Fruit fly (Drosophila melanogaster) whole organism, wandering third instar larva: Measurements from ENCODE around the gene Fuca.

Experiments used
- CrebA ChIP-seq: fragments of 200-800 bp; sonication (Bioruptor generic); optimal IDR thresholded peaks from 2 replicates; lab custom pipeline; 2016; ENCODE audit warnings: missing biosample characterization, mild to moderate bottlenecking, missing genetic modification characterization, borderline replicate concordance
- Dfd ChIP-seq: fragments of >200 bp; optimal IDR thresholded peaks from 2 replicates; lab custom pipeline; 2017; ENCODE audit warnings: missing biosample characterization, missing genetic modification characterization
- GATAd ChIP-seq: sonication (Bioruptor generic); optimal IDR thresholded peaks from 2 replicates; lab custom pipeline; 2016; ENCODE audit warnings: missing biosample characterization, missing genetic modification characterization
- HLH106 ChIP-seq: fragments of 200-800 bp; optimal IDR thresholded peaks from 3 replicates; lab custom pipeline; 2019; ENCODE audit warnings: missing biosample characterization, mild to moderate bottlenecking, missing genetic modification characterization, moderate library complexity
- Hnf4 ChIP-seq: fragments of 200-800 bp; sonication (Bioruptor generic); optimal IDR thresholded peaks from 2 replicates; lab custom pipeline; 2016; ENCODE audit warnings: missing biosample characterization, mild to moderate bottlenecking, missing genetic modification characterization
- Hr78 ChIP-seq: fragments of >200 bp; optimal IDR thresholded peaks from 2 replicates; lab custom pipeline; 2017; ENCODE audit warnings: missing biosample characterization, missing genetic modification characterization
- Hr83 ChIP-seq: fragments of 200-300 bp; sonication (Bioruptor generic); optimal IDR thresholded peaks from 2 replicates; lab custom pipeline; 2016; ENCODE audit warnings: missing biosample characterization, mild to moderate bottlenecking, missing genetic modification characterization, moderate library complexity; ENCODE audit not compliant: poor library complexity, severe bottlenecking
- Jra ChIP-seq: sonication (Bioruptor generic); optimal IDR thresholded peaks from 2 replicates; lab custom pipeline; 2016; ENCODE audit warnings: missing biosample characterization, missing genetic modification characterization
- Mio ChIP-seq: sonication (Bioruptor generic); optimal IDR thresholded peaks from 2 replicates; lab custom pipeline; 2016; ENCODE audit warnings: missing biosample characterization, missing genetic modification characterization
- Myc ChIP-seq: fragments of >200 bp; optimal IDR thresholded peaks from 2 replicates; lab custom pipeline; 2017
- OdsH ChIP-seq: fragments of 200-800 bp; sonication (Bioruptor generic); optimal IDR thresholded peaks from 2 replicates; lab custom pipeline; 2016; ENCODE audit warnings: missing biosample characterization, mild to moderate bottlenecking, missing genetic modification characterization
- Rel ChIP-seq, 2 experiments: fragments of 200-800 bp; sonication (Bioruptor generic) in 1 of 2; optimal IDR thresholded peaks; 2 replicates in 1 of 2; 3 replicates in 1 of 2; lab custom pipeline; 2016 to 2019; ENCODE audit warnings: mild to moderate bottlenecking in 2 of 2, missing biosample characterization in 2 of 2, missing genetic modification characterization in 2 of 2, moderate library complexity in 1 of 2
- Sp1 ChIP-seq: fragments of 200-800 bp; sonication (Bioruptor generic); optimal IDR thresholded peaks from 3 replicates; lab custom pipeline; 2019; ENCODE audit warnings: missing biosample characterization, mild to moderate bottlenecking, missing genetic modification characterization, moderate library complexity
- br ChIP-seq: fragments of 200-800 bp; sonication (Bioruptor generic); optimal IDR thresholded peaks from 2 replicates; lab custom pipeline; 2016; ENCODE audit warnings: missing biosample characterization, missing genetic modification characterization
- brk ChIP-seq: fragments of 200-800 bp; sonication (Bioruptor generic); optimal IDR thresholded peaks from 2 replicates; lab custom pipeline; 2016; ENCODE audit warnings: missing biosample characterization, mild to moderate bottlenecking, missing genetic modification characterization
- dl ChIP-seq, 2 experiments: fragments of 175-275, 200-275 bp in 1 of 2; fragments of 200-275 bp in 1 of 2; sonication (Bioruptor generic); optimal IDR thresholded peaks; lab custom pipeline; 2018; ENCODE audit warnings: mild to moderate bottlenecking in 2 of 2, missing biosample characterization in 2 of 2, missing genetic modification characterization in 2 of 2, moderate library complexity in 2 of 2; ENCODE audit not compliant: partially characterized antibody in 2 of 2, insufficient read depth in 1 of 2
- dmrt93B ChIP-seq: fragments of 200-800 bp; sonication (Bioruptor generic); optimal IDR thresholded peaks from 2 replicates; lab custom pipeline; 2018; ENCODE audit warnings: missing biosample characterization, mild to moderate bottlenecking, missing genetic modification characterization
- dsf ChIP-seq: sonication (Bioruptor generic); optimal IDR thresholded peaks from 2 replicates; lab custom pipeline; 2016; ENCODE audit warnings: missing biosample characterization, missing genetic modification characterization, borderline replicate concordance
- ey ChIP-seq: fragments of 200-800 bp; sonication (Bioruptor generic); optimal IDR thresholded peaks from 2 replicates; lab custom pipeline; 2016; ENCODE audit warnings: missing biosample characterization, missing genetic modification characterization
- foxo ChIP-seq, 2 experiments: fragments of 200-800 bp; sonication (Bioruptor generic); optimal IDR thresholded peaks; 2 replicates in 1 of 2; 3 replicates in 1 of 2; lab custom pipeline; 2016 to 2017; ENCODE audit warnings: missing biosample characterization in 2 of 2, missing genetic modification characterization in 2 of 2
- fru ChIP-seq: fragments of 200-800 bp; sonication (Bioruptor generic); optimal IDR thresholded peaks from 3 replicates; lab custom pipeline; 2016; ENCODE audit warnings: missing biosample characterization, mild to moderate bottlenecking, missing genetic modification characterization
- h ChIP-seq: fragments of 200-800 bp; sonication (Bioruptor generic); optimal IDR thresholded peaks from 3 replicates; lab custom pipeline; 2016; ENCODE audit warnings: missing biosample characterization, mild to moderate bottlenecking, missing genetic modification characterization
- jim ChIP-seq: fragments of 175-275, 200-325 bp; sonication (Bioruptor generic); optimal IDR thresholded peaks from 2 replicates; lab custom pipeline; 2016; ENCODE audit warnings: missing biosample characterization, mild to moderate bottlenecking, missing genetic modification characterization
- lola ChIP-seq: fragments of >200 bp; optimal IDR thresholded peaks from 2 replicates; lab custom pipeline; 2017; ENCODE audit warnings: missing biosample characterization, missing genetic modification characterization
- pan ChIP-seq: fragments of >200 bp; optimal IDR thresholded peaks from 2 replicates; lab custom pipeline; 2017
- psq ChIP-seq: fragments of 200-800 bp; sonication (Bioruptor generic); optimal IDR thresholded peaks from 3 replicates; lab custom pipeline; 2017; ENCODE audit warnings: missing biosample characterization, mild to moderate bottlenecking, missing genetic modification characterization, moderate library complexity
- rgr ChIP-seq: fragments of 200-800 bp; sonication (Bioruptor generic); optimal IDR thresholded peaks from 3 replicates; lab custom pipeline; 2016; ENCODE audit warnings: missing biosample characterization, mild to moderate bottlenecking, missing genetic modification characterization
- sv ChIP-seq: fragments of 200-800 bp; sonication (Bioruptor generic); optimal IDR thresholded peaks from 3 replicates; lab custom pipeline; 2016; ENCODE audit warnings: missing biosample characterization, missing genetic modification characterization
- tai ChIP-seq: sonication (Bioruptor generic); optimal IDR thresholded peaks from 2 replicates; lab custom pipeline; 2016; ENCODE audit warnings: missing biosample characterization, missing genetic modification characterization
- woc ChIP-seq: sonication (Bioruptor generic); optimal IDR thresholded peaks from 2 replicates; lab custom pipeline; 2016; ENCODE audit warnings: missing biosample characterization, mild to moderate bottlenecking, missing genetic modification characterization

Gene Fuca

DNA sequence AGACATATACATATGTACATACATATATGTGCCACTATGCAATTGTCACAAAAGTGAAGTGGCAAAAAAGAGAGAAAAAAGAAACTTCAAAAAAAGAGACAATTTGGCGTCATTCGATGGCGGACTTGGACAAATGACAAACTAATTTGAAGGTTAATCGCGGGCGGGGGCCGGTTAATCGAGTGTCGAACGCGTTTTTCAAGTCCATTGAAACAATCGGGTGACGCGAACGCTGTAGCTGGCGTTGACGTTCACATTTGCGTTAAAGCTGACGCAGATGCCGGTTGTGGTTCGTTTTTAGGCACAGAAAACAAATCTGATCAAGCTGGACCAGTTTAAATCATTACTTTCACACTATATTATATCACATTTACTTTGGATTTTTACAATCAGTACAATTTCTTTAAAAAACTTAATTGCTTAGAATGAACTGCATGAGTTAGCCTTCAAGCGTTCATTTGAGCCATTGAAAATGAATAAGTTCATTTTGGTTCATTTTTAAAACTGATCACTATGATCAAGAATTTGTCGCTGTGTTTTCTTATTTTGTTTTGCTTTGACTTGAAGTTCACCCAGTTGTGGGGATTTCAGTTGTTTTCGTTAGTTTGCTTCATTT, 11.3 kb upstream of the Fuca start:
- TF ChIP-seq pan (lab: Kevin White, UChicago), result no peak
- TF ChIP-seq Sp1 (GFP tag; lab: Kevin White, UChicago), result peak; percentile 54
- TF ChIP-seq Hnf4 (GFP tag; lab: Kevin White, UChicago), result peak; percentile 3
- TF ChIP-seq dmrt93B (GFP tag; lab: Kevin White, UChicago), result peak; percentile 11
- TF ChIP-seq tai (GFP tag; lab: Kevin White, UChicago), result peak; percentile 33
- peak in 1 of 2 experiments; percentile 47 for TF ChIP-seq foxo (GFP tag; optimal IDR thresholded peaks at IDR 0.05; lab: Kevin White, UChicago)
- TF ChIP-seq Jra, result no peak
- TF ChIP-seq rgr (GFP tag; lab: Kevin White, UChicago), result peak; percentile 19
- peak; percentile 66 for TF ChIP-seq psq
- peak; percentile 71 for TF ChIP-seq fru
- peak; percentile 55 for TF ChIP-seq OdsH (GFP tag; lab: Kevin White, UChicago)
- TF ChIP-seq HLH106 (tag; lab: Kevin White, UChicago), result peak; percentile 62
- TF ChIP-seq sv (GFP tag; lab: Kevin White, UChicago), result peak; percentile 50
- TF ChIP-seq brk, result no peak
- no peak for TF ChIP-seq CrebA
- TF ChIP-seq br, result peak; percentile 55
- peak; percentile 49 for TF ChIP-seq ey (GFP tag; lab: Kevin White, UChicago)

DNA sequence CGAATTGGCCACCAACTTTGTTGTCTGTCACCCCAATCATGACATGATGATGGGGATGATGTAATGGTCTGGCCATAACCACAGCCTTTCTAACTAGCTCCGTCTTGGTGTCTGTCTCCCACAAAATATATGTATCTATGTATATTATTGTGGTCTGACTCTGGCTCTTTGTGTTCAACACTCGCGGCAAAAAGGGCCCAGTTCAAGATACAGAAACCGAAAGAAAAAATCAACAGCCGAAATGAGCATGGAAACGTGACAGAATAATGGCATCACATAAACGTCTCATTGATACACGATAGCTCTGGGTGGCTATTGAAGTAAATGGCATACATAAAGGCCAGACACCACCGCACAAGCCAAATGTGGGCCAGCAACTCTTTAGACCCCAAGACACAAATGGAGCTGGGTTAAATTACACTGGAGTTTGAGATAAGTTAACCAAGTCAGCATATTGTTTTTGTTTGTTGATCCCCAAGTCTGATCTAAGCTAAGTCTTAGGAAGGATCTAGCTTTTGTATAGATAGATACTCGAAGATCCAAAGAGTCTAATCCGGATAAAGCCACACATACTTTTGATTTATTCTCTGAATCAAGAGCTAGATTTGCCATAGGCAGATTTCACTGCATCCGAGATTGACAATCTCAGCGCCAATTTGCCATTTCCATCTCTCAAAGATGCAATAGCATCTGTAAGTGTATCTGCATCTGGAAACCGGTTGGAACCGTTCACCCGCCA, 9.7 kb upstream of the Fuca start:
- TF ChIP-seq woc (GFP tag; lab: Kevin White, UChicago) (no peak), jim (GFP tag; lab: Kevin White, UChicago) (no peak), Jra (no peak), pan (lab: Kevin White, UChicago) (no peak), fru (no peak), Hr78 (no peak), dl (GFP tag; optimal IDR thresholded peaks at IDR 0.05; lab: Kevin White, UChicago; ENCODE audit: insufficient read depth in 1 of 2, partially characterized antibody in 2 of 2) (no peak), Mio (GFP tag; lab: Kevin White, UChicago) (no peak), h (GFP tag; lab: Kevin White, UChicago) (no peak), lola (no peak), Hr83 (GFP tag; lab: Kevin White, UChicago) (no peak), sv (GFP tag; lab: Kevin White, UChicago) (no peak), psq (no peak), GATAd (no peak), br (no peak), dsf (GFP tag; lab: Kevin White, UChicago) (no peak), Dfd (GFP tag; lab: Kevin White, UChicago) (no peak)

dm6 chr3L:11531300-11531699, 8.8 kb upstream of the Fuca start:
- TF ChIP-seq Rel (GFP tag; optimal IDR thresholded peaks at IDR 0.05; lab: Kevin White, UChicago) (no peak), Rel (tag; optimal IDR thresholded peaks at IDR 0.05; lab: Kevin White, UChicago) (peak; percentile 65), h (GFP tag; lab: Kevin White, UChicago) (peak; percentile 18), Sp1 (GFP tag; lab: Kevin White, UChicago) (no peak), Hr78 (no peak), brk (no peak), OdsH (GFP tag; lab: Kevin White, UChicago) (no peak), fru (peak; percentile 62), jim (GFP tag; lab: Kevin White, UChicago) (no peak)
- TF ChIP-seq, all 38 proteins: peak for 3

dm6 chr3L:11530370-11530769, 7.9 kb upstream of the Fuca start:
- TF ChIP-seq GATAd (no peak), tai (GFP tag; lab: Kevin White, UChicago) (no peak), Myc (lab: Kevin White, UChicago) (no peak), dsf (GFP tag; lab: Kevin White, UChicago) (no peak), Rel (GFP tag; optimal IDR thresholded peaks at IDR 0.05; lab: Kevin White, UChicago) (no peak), Rel (tag; optimal IDR thresholded peaks at IDR 0.05; lab: Kevin White, UChicago) (peak; percentile 92)
